Fruit fly (Drosophila melanogaster) S2 (cell line): ENCODE data around the gene Reck.

Experiments used
- CG8478 ChIP-seq: fragments of >200 bp; optimal IDR thresholded peaks from 2 replicates; lab custom pipeline; 2018
- CTCF ChIP-seq, 2 experiments: fragments of >200 bp; optimal IDR thresholded peaks; 2 replicates each; lab custom pipeline; 2018

DNA sequence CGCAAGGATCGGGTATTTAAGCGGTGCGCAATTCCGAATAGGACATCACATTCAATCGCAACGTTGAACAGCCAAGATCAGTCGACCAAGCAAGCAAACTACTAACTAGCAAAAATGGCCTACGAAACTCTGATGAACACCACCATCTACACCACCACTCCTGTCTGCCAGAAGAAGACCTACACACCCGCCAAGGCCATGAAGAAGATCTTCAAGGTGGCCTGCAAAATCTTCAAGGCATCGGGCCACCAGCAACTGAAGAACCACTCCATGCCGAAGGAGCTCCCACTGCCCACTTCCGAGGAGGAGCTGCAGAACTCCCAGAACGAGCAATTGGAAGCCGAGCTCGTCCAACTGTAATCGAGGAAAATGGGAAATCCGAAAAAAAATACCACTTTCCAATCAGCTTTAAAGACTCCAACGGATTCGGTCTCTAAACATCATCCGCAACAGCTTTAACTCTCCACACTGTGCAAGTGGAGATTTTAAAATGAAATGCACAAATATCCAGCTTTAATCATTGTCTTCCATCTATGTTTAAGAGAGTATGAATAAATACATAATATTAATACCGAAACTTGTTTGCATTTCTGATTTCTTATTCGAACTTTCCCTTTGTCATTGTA is 41.1 kb downstream of the Reck start, which contains the start of gene Brd:
- TF ChIP-seq CG8478 (no peak), CTCF (optimal IDR thresholded peaks at IDR 0.05; lab: Kevin White, UChicago) (no peak)
